Fruit fly (Drosophila melanogaster) whole organism, embryonic: ENCODE results near the gene rngo.

Experiments
- Aef1 ChIP-seq: fragments of 200-800 bp; sonication (Bioruptor generic); IDR thresholded peaks from 3 replicates; pipeline ENCODE4 v1.3.6; 2022; ENCODE audit warnings: missing biosample characterization, missing genetic modification characterization
- CG10321 ChIP-seq: fragments of 200-800 bp; sonication (Bioruptor generic); IDR thresholded peaks from 2 replicates; pipeline ENCODE4 v1.3.6; 2022; ENCODE audit warnings: missing biosample characterization, missing genetic modification characterization
- CG11398 ChIP-seq: fragments of 200-800 bp; sonication (Bioruptor generic); optimal IDR thresholded peaks from 2 replicates; lab custom pipeline; 2016; ENCODE audit warnings: missing biosample characterization, missing genetic modification characterization
- CG12071 ChIP-seq: fragments of 200-800 bp; sonication (Bioruptor generic); optimal IDR thresholded peaks from 3 replicates; lab custom pipeline; 2018; ENCODE audit warnings: missing biosample characterization, mild to moderate bottlenecking, missing genetic modification characterization
- CG12659 ChIP-seq: fragments of 200-800 bp; sonication (Bioruptor generic); optimal IDR thresholded peaks from 3 replicates; lab custom pipeline; 2017; ENCODE audit warnings: mild to moderate bottlenecking, missing biosample characterization, missing genetic modification reagents, missing genetic modification characterization
- CG13296 ChIP-seq: fragments of 200-800 bp; sonication (Bioruptor generic); optimal IDR thresholded peaks from 3 replicates; lab custom pipeline; 2018; ENCODE audit warnings: missing biosample characterization, mild to moderate bottlenecking, missing genetic modification characterization
- CG14860 ChIP-seq: fragments of 200-800 bp; sonication (Bioruptor generic); IDR thresholded peaks from 3 replicates; pipeline ENCODE4 v1.3.6; 2022; ENCODE audit warnings: missing biosample characterization, missing genetic modification characterization; ENCODE audit not compliant: partially characterized antibody
- CG15269 ChIP-seq: fragments of 200-800 bp; sonication (Bioruptor generic); optimal IDR thresholded peaks from 2 replicates; lab custom pipeline; 2018; ENCODE audit warnings: missing biosample characterization, mild to moderate bottlenecking, missing genetic modification characterization, moderate library complexity
- CG1602 ChIP-seq: fragments of 200-800 bp; sonication (Bioruptor generic); optimal IDR thresholded peaks from 3 replicates; lab custom pipeline; 2016; ENCODE audit warnings: missing biosample characterization, missing genetic modification characterization
- CG1647 ChIP-seq: fragments of 200-800 bp; sonication (Bioruptor generic); optimal IDR thresholded peaks from 3 replicates; lab custom pipeline; 2016; ENCODE audit warnings: missing biosample characterization, missing genetic modification characterization
- CG16779 ChIP-seq: fragments of 200-800 bp; sonication (Bioruptor generic); IDR thresholded peaks from 2 replicates; pipeline ENCODE4 v1.3.6; 2022; ENCODE audit warnings: missing biosample characterization, missing genetic modification characterization
- CG1832 ChIP-seq: fragments of 200-800 bp; sonication (Bioruptor generic); optimal IDR thresholded peaks from 2 replicates; lab custom pipeline; 2017; ENCODE audit warnings: missing biosample characterization, mild to moderate bottlenecking, missing genetic modification characterization, inconsistent platforms
- CG18619 ChIP-seq: fragments of 200-800 bp; sonication (Bioruptor generic); optimal IDR thresholded peaks from 3 replicates; lab custom pipeline; 2017; ENCODE audit warnings: missing biosample characterization, mild to moderate bottlenecking, missing genetic modification characterization
- CG2116 ChIP-seq: fragments of 200-800 bp; sonication (Bioruptor generic); optimal IDR thresholded peaks from 3 replicates; lab custom pipeline; 2018; ENCODE audit warnings: missing biosample characterization, mild to moderate bottlenecking, missing genetic modification characterization
- CG31388 ChIP-seq: fragments of 200-800 bp; sonication (Bioruptor generic); optimal IDR thresholded peaks from 2 replicates; lab custom pipeline; 2016; ENCODE audit warnings: missing biosample characterization, missing genetic modification characterization
- CG32767 ChIP-seq: fragments of 200-800 bp; sonication (Bioruptor generic); IDR thresholded peaks from 2 replicates; pipeline ENCODE4 v1.3.6; 2022; ENCODE audit warnings: missing biosample characterization, missing genetic modification characterization
- CG4424 ChIP-seq: fragments of 200-800 bp; sonication (Bioruptor generic); optimal IDR thresholded peaks from 3 replicates; lab custom pipeline; 2016; ENCODE audit warnings: missing biosample characterization, missing genetic modification characterization
- CG4707 ChIP-seq: fragments of 200-800 bp; sonication (Bioruptor generic); optimal IDR thresholded peaks from 2 replicates; lab custom pipeline; 2018; ENCODE audit warnings: missing biosample characterization, mild to moderate bottlenecking, missing genetic modification characterization, moderate library complexity
- CG7745 ChIP-seq: fragments of 200-800 bp; sonication (Bioruptor generic); optimal IDR thresholded peaks from 2 replicates; lab custom pipeline; 2018; ENCODE audit warnings: missing biosample characterization, mild to moderate bottlenecking, missing genetic modification characterization, moderate library complexity
- CG9876 ChIP-seq: fragments of 200-800 bp; sonication (Bioruptor generic); optimal IDR thresholded peaks from 2 replicates; lab custom pipeline; 2016; ENCODE audit warnings: missing biosample characterization, missing genetic modification characterization
- Doc3 ChIP-seq: fragments of 200-800 bp; sonication (Bioruptor generic); IDR thresholded peaks from 3 replicates; pipeline ENCODE4 v1.3.6; 2022; ENCODE audit warnings: missing biosample characterization, missing genetic modification characterization; ENCODE audit not compliant: partially characterized antibody
- Dp ChIP-seq: fragments of 200-800 bp; sonication (Bioruptor generic); optimal IDR thresholded peaks from 2 replicates; lab custom pipeline; 2018; ENCODE audit warnings: missing biosample characterization, mild to moderate bottlenecking, missing genetic modification characterization, moderate library complexity
- Gug ChIP-seq: fragments of 200-800 bp; sonication (Bioruptor generic); IDR thresholded peaks from 4 replicates; pipeline ENCODE4 v1.3.6; 2022; ENCODE audit warnings: missing biosample characterization, missing genetic modification characterization
- MESR4 ChIP-seq: fragments of 200-800 bp; sonication (Bioruptor generic); optimal IDR thresholded peaks from 2 replicates; lab custom pipeline; 2018; ENCODE audit warnings: missing biosample characterization, mild to moderate bottlenecking, missing genetic modification characterization, moderate library complexity
- MTF-1 ChIP-seq: fragments of 200-800 bp; sonication (Bioruptor generic); optimal IDR thresholded peaks from 2 replicates; lab custom pipeline; 2018; ENCODE audit warnings: missing biosample characterization, mild to moderate bottlenecking, missing genetic modification characterization, borderline replicate concordance
- Mrtf ChIP-seq: fragments of 200-800 bp; sonication (Bioruptor generic); IDR thresholded peaks from 3 replicates; pipeline ENCODE4 v1.3.6; 2022; ENCODE audit warnings: missing biosample characterization, missing genetic modification characterization
- Nf-YB ChIP-seq: fragments of 200-800 bp; sonication (Bioruptor generic); optimal IDR thresholded peaks from 3 replicates; lab custom pipeline; 2019; ENCODE audit warnings: missing biosample characterization, mild to moderate bottlenecking, missing genetic modification characterization, moderate library complexity
- Oli ChIP-seq: fragments of 200-800 bp; sonication (Bioruptor generic); optimal IDR thresholded peaks from 2 replicates; lab custom pipeline; 2018; ENCODE audit warnings: missing biosample characterization, mild to moderate bottlenecking, missing genetic modification characterization, moderate library complexity
- Opbp ChIP-seq: fragments of 200-800 bp; sonication (Bioruptor generic); IDR thresholded peaks from 3 replicates; pipeline ENCODE4 v1.3.6; 2022; ENCODE audit warnings: missing biosample characterization, missing genetic modification characterization; ENCODE audit not compliant: partially characterized antibody
- Side ChIP-seq: fragments of 200-800 bp; sonication (Bioruptor generic); optimal IDR thresholded peaks from 2 replicates; lab custom pipeline; 2016; ENCODE audit warnings: missing biosample characterization, missing genetic modification characterization
- Spps ChIP-seq: fragments of 200-800 bp; sonication (Bioruptor generic); optimal IDR thresholded peaks from 2 replicates; lab custom pipeline; 2018; ENCODE audit warnings: missing biosample characterization, mild to moderate bottlenecking, missing genetic modification characterization
- Usf ChIP-seq: fragments of 200-800 bp; sonication (Bioruptor generic); optimal IDR thresholded peaks from 2 replicates; lab custom pipeline; 2017; ENCODE audit warnings: missing genotype, missing biosample characterization, missing genetic modification characterization
- ab ChIP-seq: fragments of 200-800 bp; sonication (Bioruptor generic); optimal IDR thresholded peaks from 2 replicates; lab custom pipeline; 2016; ENCODE audit warnings: missing biosample characterization, missing genetic modification characterization
- abd-A ChIP-seq: fragments of 200-800 bp; sonication (Bioruptor generic); optimal IDR thresholded peaks from 3 replicates; lab custom pipeline; 2019; ENCODE audit warnings: missing biosample characterization, mild to moderate bottlenecking, missing genetic modification characterization, moderate library complexity
- ac ChIP-seq: fragments of 200-800 bp; sonication (Bioruptor generic); optimal IDR thresholded peaks from 3 replicates; lab custom pipeline; 2017; ENCODE audit warnings: missing biosample characterization, mild to moderate bottlenecking, missing genetic modification characterization
- bbx ChIP-seq: fragments of 200-800 bp; sonication (Bioruptor generic); IDR thresholded peaks from 2 replicates; pipeline ENCODE4 v1.3.6; 2022; ENCODE audit warnings: missing biosample characterization, missing genetic modification characterization; ENCODE audit not compliant: partially characterized antibody
- cad ChIP-seq: fragments of >200 bp; optimal IDR thresholded peaks from 2 replicates; lab custom pipeline; 2017; ENCODE audit warnings: missing biosample characterization, missing genetic modification characterization
- ci ChIP-seq: fragments of 200-800 bp; sonication (Bioruptor generic); IDR thresholded peaks from 3 replicates; pipeline ENCODE4 v1.3.6; 2022; ENCODE audit warnings: missing biosample characterization, missing genetic modification characterization
- ems ChIP-seq: fragments of 200-800 bp; sonication (Bioruptor generic); optimal IDR thresholded peaks from 3 replicates; lab custom pipeline; 2016; ENCODE audit warnings: missing biosample characterization, missing genetic modification characterization
- eve ChIP-seq, 2 experiments: fragments of >200 bp; optimal IDR thresholded peaks; 2 replicates each; lab custom pipeline; 2017; ENCODE audit warnings: missing biosample characterization in 2 of 2, missing genetic modification characterization in 2 of 2
- h ChIP-seq: fragments of >200 bp; optimal IDR thresholded peaks from 2 replicates; lab custom pipeline; 2017
- hth ChIP-seq: fragments of >200 bp; optimal IDR thresholded peaks from 2 replicates; lab custom pipeline; 2017; ENCODE audit warnings: inconsistent platforms
- ken ChIP-seq: fragments of 200-800 bp; sonication (Bioruptor generic); IDR thresholded peaks from 3 replicates; pipeline ENCODE4 v1.3.6; 2022; ENCODE audit warnings: missing biosample characterization, missing genetic modification characterization
- odd ChIP-seq: fragments of 200-800 bp; sonication (Bioruptor generic); optimal IDR thresholded peaks from 2 replicates; lab custom pipeline; 2017; ENCODE audit warnings: missing biosample characterization, mild to moderate bottlenecking, missing genetic modification characterization
- pnt ChIP-seq: fragments of 200-800 bp; sonication (Bioruptor generic); optimal IDR thresholded peaks from 3 replicates; lab custom pipeline; 2016; ENCODE audit warnings: missing biosample characterization, missing genetic modification characterization
- pros ChIP-seq: fragments of 200-800 bp; sonication (Bioruptor generic); optimal IDR thresholded peaks from 3 replicates; lab custom pipeline; 2019; ENCODE audit warnings: missing biosample characterization, mild to moderate bottlenecking, missing genetic modification characterization, moderate library complexity
- sc ChIP-seq, 3 experiments: fragments of >200 bp in 2 of 3; fragments of 200-800 bp in 1 of 3; sonication (Bioruptor generic) in 1 of 3; optimal IDR thresholded peaks; 2 replicates in 2 of 3; 3 replicates in 1 of 3; lab custom pipeline; 2017; ENCODE audit warnings: mild to moderate bottlenecking in 1 of 3, missing biosample characterization in 1 of 3, missing genetic modification characterization in 1 of 3, missing genetic modification reagents in 1 of 3
- schlank ChIP-seq: fragments of 200-800 bp; sonication (Bioruptor generic); optimal IDR thresholded peaks from 2 replicates; lab custom pipeline; 2018; ENCODE audit warnings: missing biosample characterization, mild to moderate bottlenecking, missing genetic modification characterization
- usp ChIP-seq: fragments of >200 bp; optimal IDR thresholded peaks from 2 replicates; lab custom pipeline; 2017; ENCODE audit warnings: missing biosample characterization, missing genetic modification characterization

rngo gene

dm6 chrX:16422466-16423124 lies 18.6 kb upstream of the rngo start, which contains the start of gene hang (continued):
- TF ChIP-seq CG9876 (peak; percentile 38), CG10321 (GFP tag; lab: Robert Waterston, UW) (no peak), CG1832 (GFP tag; lab: Kevin White, UChicago) (no peak), CG11398 (GFP tag; lab: Kevin White, UChicago) (peak; percentile 19), ci (GFP tag; lab: Robert Waterston, UW) (peak; percentile 75), odd (GFP tag; lab: Kevin White, UChicago) (peak; percentile 62), ems (peak; percentile 60), Mrtf (GFP tag; lab: Robert Waterston, UW) (no peak), ab (GFP tag; lab: Kevin White, UChicago) (no peak), CG7745 (tag; lab: Kevin White, UChicago) (no peak), Usf (GFP tag; lab: Kevin White, UChicago) (no peak), eve (GFP tag; optimal IDR thresholded peaks at IDR 0.05; lab: Kevin White, UChicago) (no peak), CG14860 (GFP tag; lab: Robert Waterston, UW) (peak; percentile 15; the same call in 1 of the 3 replicates), cad (GFP tag; lab: Kevin White, UChicago) (no peak), CG2116 (GFP tag; lab: Kevin White, UChicago) (peak; percentile 73), CG4424 (GFP tag; lab: Kevin White, UChicago) (peak; percentile 1), CG1602 (no peak), MESR4 (GFP tag; lab: Kevin White, UChicago) (peak; percentile 88), Side (peak; percentile 29), Nf-YB (GFP tag; lab: Kevin White, UChicago) (peak; percentile 18), abd-A (tag; lab: Kevin White, UChicago) (no peak), CG12659 (GFP tag; lab: Kevin White, UChicago) (peak; percentile 85), Spps (tag; lab: Kevin White, UChicago) (no peak), Dp (peak; percentile 70), Oli (tag; lab: Kevin White, UChicago) (no peak), CG32767 (GFP tag; lab: Robert Waterston, UW) (no peak), pnt (GFP tag; lab: Kevin White, UChicago) (no peak), CG1647 (GFP tag; lab: Kevin White, UChicago) (no peak), sc (optimal IDR thresholded peaks at IDR 0.05; lab: Kevin White, UChicago) (no peak), sc (GFP tag; optimal IDR thresholded peaks at IDR 0.05; lab: Kevin White, UChicago) (no peak), CG31388 (GFP tag; lab: Kevin White, UChicago) (no peak), bbx (peak; percentile 88), Doc3 (GFP tag; lab: Robert Waterston, UW) (peak; percentile 43; the same call in 1 of the 3 replicates), Aef1 (GFP tag; lab: Robert Waterston, UW) (peak; percentile 23; the same call in 1 of the 3 replicates), hth (lab: Kevin White, UChicago) (no peak), CG16779 (GFP tag; lab: Robert Waterston, UW) (0 out of 2 replicates have a peak, but pooled peaks have one; percentile 49), Gug (GFP tag; lab: Robert Waterston, UW) (peak; percentile 31; the same call in 1 of the 4 replicates), CG15269 (tag; lab: Kevin White, UChicago) (peak; percentile 2), CG12071 (GFP tag; lab: Kevin White, UChicago) (peak; percentile 42), CG4707 (peak; percentile 1), MTF-1 (peak; percentile 46), schlank (tag; lab: Kevin White, UChicago) (peak; percentile 16), CG18619 (GFP tag; lab: Kevin White, UChicago) (peak; percentile 11), Opbp (GFP tag; lab: Robert Waterston, UW) (peak; percentile 89), h (lab: Kevin White, UChicago) (no peak), CG13296 (GFP tag; lab: Kevin White, UChicago) (peak; percentile 39), ac (GFP tag; lab: Kevin White, UChicago) (no peak), usp (GFP tag; lab: Kevin White, UChicago) (no peak), ken (GFP tag; lab: Robert Waterston, UW) (peak; percentile 45; the same call in 1 of the 3 replicates), pros (GFP tag; lab: Kevin White, UChicago) (no peak)
